Fruit fly (Drosophila melanogaster) whole organism, wandering third instar larva: ENCODE measurements around the gene CG33703.
A peak's percentile ranks its signal among the peaks of the same experiment; 100 is the strongest.

Experiments
- Abd-B ChIP-seq: fragments of >200 bp; optimal IDR thresholded peaks from 2 replicates; lab custom pipeline; 2017; ENCODE audit warnings: missing biosample characterization, missing genetic modification characterization
- CG9705 ChIP-seq: fragments of 200-800 bp; sonication (Bioruptor generic); optimal IDR thresholded peaks from 2 replicates; lab custom pipeline; 2018; ENCODE audit warnings: missing biosample characterization, mild to moderate bottlenecking, missing genetic modification characterization
- CrebA ChIP-seq: fragments of 200-800 bp; sonication (Bioruptor generic); optimal IDR thresholded peaks from 2 replicates; lab custom pipeline; 2016; ENCODE audit warnings: missing biosample characterization, mild to moderate bottlenecking, missing genetic modification characterization, borderline replicate concordance
- Dfd ChIP-seq: fragments of >200 bp; optimal IDR thresholded peaks from 2 replicates; lab custom pipeline; 2017; ENCODE audit warnings: missing biosample characterization, missing genetic modification characterization
- Dif ChIP-seq: fragments of 200-275, 200-300 bp; sonication (Bioruptor generic); optimal IDR thresholded peaks from 2 replicates; lab custom pipeline; 2018; ENCODE audit warnings: missing biosample characterization, missing genetic modification characterization; ENCODE audit not compliant: partially characterized antibody
- GATAd ChIP-seq: sonication (Bioruptor generic); optimal IDR thresholded peaks from 2 replicates; lab custom pipeline; 2016; ENCODE audit warnings: missing biosample characterization, missing genetic modification characterization
- HLH106 ChIP-seq: fragments of 200-800 bp; optimal IDR thresholded peaks from 3 replicates; lab custom pipeline; 2019; ENCODE audit warnings: missing biosample characterization, mild to moderate bottlenecking, missing genetic modification characterization, moderate library complexity
- Hnf4 ChIP-seq: fragments of 200-800 bp; sonication (Bioruptor generic); optimal IDR thresholded peaks from 2 replicates; lab custom pipeline; 2016; ENCODE audit warnings: missing biosample characterization, mild to moderate bottlenecking, missing genetic modification characterization
- Hr78 ChIP-seq: fragments of >200 bp; optimal IDR thresholded peaks from 2 replicates; lab custom pipeline; 2017; ENCODE audit warnings: missing biosample characterization, missing genetic modification characterization
- Hr83 ChIP-seq: fragments of 200-300 bp; sonication (Bioruptor generic); optimal IDR thresholded peaks from 2 replicates; lab custom pipeline; 2016; ENCODE audit warnings: missing biosample characterization, mild to moderate bottlenecking, missing genetic modification characterization, moderate library complexity; ENCODE audit not compliant: poor library complexity, severe bottlenecking
- Mio ChIP-seq: sonication (Bioruptor generic); optimal IDR thresholded peaks from 2 replicates; lab custom pipeline; 2016; ENCODE audit warnings: missing biosample characterization, missing genetic modification characterization
- N ChIP-seq: fragments of >200 bp; optimal IDR thresholded peaks from 2 replicates; lab custom pipeline; 2018; ENCODE audit warnings: missing biosample characterization, missing external identifiers, missing genetic modification characterization
- OdsH ChIP-seq: fragments of 200-800 bp; sonication (Bioruptor generic); optimal IDR thresholded peaks from 2 replicates; lab custom pipeline; 2016; ENCODE audit warnings: missing biosample characterization, mild to moderate bottlenecking, missing genetic modification characterization
- Rel ChIP-seq, 2 experiments: fragments of 200-800 bp; sonication (Bioruptor generic) in 1 of 2; optimal IDR thresholded peaks; 2 replicates in 1 of 2; 3 replicates in 1 of 2; lab custom pipeline; 2016 to 2019; ENCODE audit warnings: mild to moderate bottlenecking in 2 of 2, missing biosample characterization in 2 of 2, missing genetic modification characterization in 2 of 2, moderate library complexity in 1 of 2
- Vsx2 ChIP-seq: fragments of 200-300, 225-300 bp; sonication (Bioruptor generic); optimal IDR thresholded peaks from 2 replicates; lab custom pipeline; 2018; ENCODE audit warnings: missing biosample characterization, missing genetic modification characterization; ENCODE audit not compliant: partially characterized antibody
- br ChIP-seq: fragments of 200-800 bp; sonication (Bioruptor generic); optimal IDR thresholded peaks from 2 replicates; lab custom pipeline; 2016; ENCODE audit warnings: missing biosample characterization, missing genetic modification characterization
- brk ChIP-seq: fragments of 200-800 bp; sonication (Bioruptor generic); optimal IDR thresholded peaks from 2 replicates; lab custom pipeline; 2016; ENCODE audit warnings: missing biosample characterization, mild to moderate bottlenecking, missing genetic modification characterization
- dl ChIP-seq, 2 experiments: fragments of 175-275, 200-275 bp in 1 of 2; fragments of 200-275 bp in 1 of 2; sonication (Bioruptor generic); optimal IDR thresholded peaks; lab custom pipeline; 2018; ENCODE audit warnings: mild to moderate bottlenecking in 2 of 2, missing biosample characterization in 2 of 2, missing genetic modification characterization in 2 of 2, moderate library complexity in 2 of 2; ENCODE audit not compliant: partially characterized antibody in 2 of 2, insufficient read depth in 1 of 2
- dmrt93B ChIP-seq: fragments of 200-800 bp; sonication (Bioruptor generic); optimal IDR thresholded peaks from 2 replicates; lab custom pipeline; 2018; ENCODE audit warnings: missing biosample characterization, mild to moderate bottlenecking, missing genetic modification characterization
- dsf ChIP-seq: sonication (Bioruptor generic); optimal IDR thresholded peaks from 2 replicates; lab custom pipeline; 2016; ENCODE audit warnings: missing biosample characterization, missing genetic modification characterization, borderline replicate concordance
- ey ChIP-seq: fragments of 200-800 bp; sonication (Bioruptor generic); optimal IDR thresholded peaks from 2 replicates; lab custom pipeline; 2016; ENCODE audit warnings: missing biosample characterization, missing genetic modification characterization
- foxo ChIP-seq, 2 experiments: fragments of 200-800 bp; sonication (Bioruptor generic); optimal IDR thresholded peaks; 2 replicates in 1 of 2; 3 replicates in 1 of 2; lab custom pipeline; 2016 to 2017; ENCODE audit warnings: missing biosample characterization in 2 of 2, missing genetic modification characterization in 2 of 2
- fru ChIP-seq: fragments of 200-800 bp; sonication (Bioruptor generic); optimal IDR thresholded peaks from 3 replicates; lab custom pipeline; 2016; ENCODE audit warnings: missing biosample characterization, mild to moderate bottlenecking, missing genetic modification characterization
- h ChIP-seq: fragments of 200-800 bp; sonication (Bioruptor generic); optimal IDR thresholded peaks from 3 replicates; lab custom pipeline; 2016; ENCODE audit warnings: missing biosample characterization, mild to moderate bottlenecking, missing genetic modification characterization
- jim ChIP-seq: fragments of 175-275, 200-325 bp; sonication (Bioruptor generic); optimal IDR thresholded peaks from 2 replicates; lab custom pipeline; 2016; ENCODE audit warnings: missing biosample characterization, mild to moderate bottlenecking, missing genetic modification characterization
- lola ChIP-seq: fragments of >200 bp; optimal IDR thresholded peaks from 2 replicates; lab custom pipeline; 2017; ENCODE audit warnings: missing biosample characterization, missing genetic modification characterization
- pan ChIP-seq: fragments of >200 bp; optimal IDR thresholded peaks from 2 replicates; lab custom pipeline; 2017
- rgr ChIP-seq: fragments of 200-800 bp; sonication (Bioruptor generic); optimal IDR thresholded peaks from 3 replicates; lab custom pipeline; 2016; ENCODE audit warnings: missing biosample characterization, mild to moderate bottlenecking, missing genetic modification characterization
- sage ChIP-seq: fragments of 200-800 bp; sonication (Bioruptor generic); optimal IDR thresholded peaks from 2 replicates; lab custom pipeline; 2016; ENCODE audit warnings: missing biosample characterization, mild to moderate bottlenecking, missing genetic modification characterization
- sv ChIP-seq: fragments of 200-800 bp; sonication (Bioruptor generic); optimal IDR thresholded peaks from 3 replicates; lab custom pipeline; 2016; ENCODE audit warnings: missing biosample characterization, missing genetic modification characterization
- tai ChIP-seq: sonication (Bioruptor generic); optimal IDR thresholded peaks from 2 replicates; lab custom pipeline; 2016; ENCODE audit warnings: missing biosample characterization, missing genetic modification characterization
- usp ChIP-seq: fragments of >200 bp; optimal IDR thresholded peaks from 2 replicates; lab custom pipeline; 2017; ENCODE audit warnings: missing biosample characterization, missing genetic modification characterization
- woc ChIP-seq: sonication (Bioruptor generic); optimal IDR thresholded peaks from 2 replicates; lab custom pipeline; 2016; ENCODE audit warnings: missing biosample characterization, mild to moderate bottlenecking, missing genetic modification characterization

The CG33703 gene

DNA sequence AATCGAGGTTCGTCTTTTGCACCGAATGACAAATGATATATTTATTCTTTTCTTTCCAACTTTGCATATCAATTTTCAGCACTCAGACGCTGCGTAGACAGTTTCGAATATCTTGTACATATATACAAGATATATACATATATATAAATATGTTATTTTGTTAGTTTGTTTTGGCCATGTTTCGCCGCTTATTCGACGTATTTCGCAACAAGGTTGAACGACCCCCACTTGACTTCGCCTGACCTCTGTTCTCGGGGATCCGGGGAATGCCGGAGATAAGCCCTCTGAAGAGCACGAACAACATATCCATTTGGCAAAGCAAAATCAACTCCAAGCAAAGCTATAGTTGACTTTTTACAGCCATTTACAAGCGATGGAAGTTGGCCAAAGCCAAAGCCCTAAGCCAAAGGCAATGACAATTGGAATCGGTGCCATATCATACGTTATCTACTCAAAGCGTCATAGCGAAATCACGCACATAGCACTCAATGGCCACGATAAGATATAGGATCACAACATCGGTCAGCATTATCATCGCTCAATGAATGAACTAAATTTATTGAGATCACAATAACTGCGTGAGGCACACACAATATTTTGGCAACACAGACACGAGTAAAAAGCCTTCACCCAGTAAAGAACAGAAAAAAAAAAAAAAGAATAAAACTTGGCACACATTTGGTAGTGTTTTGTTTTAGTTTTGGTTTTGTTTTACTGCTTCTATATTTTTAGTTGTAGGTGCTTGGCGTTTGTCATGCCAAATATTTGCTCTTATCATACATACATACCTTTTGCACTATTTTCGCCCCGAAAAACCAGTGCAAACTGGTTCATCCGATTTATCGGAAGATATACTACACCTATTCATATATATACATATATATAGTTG lies 12.3 kb downstream of the CG33703 start:
- TF ChIP-seq Rel (GFP tag; optimal IDR thresholded peaks at IDR 0.05; lab: Kevin White, UChicago) = no peak
- TF ChIP-seq Rel (tag; optimal IDR thresholded peaks at IDR 0.05; lab: Kevin White, UChicago) = peak; percentile 80
- no peak for TF ChIP-seq sage (GFP tag; lab: Kevin White, UChicago)

- TF ChIP-seq Rel (GFP tag; optimal IDR thresholded peaks at IDR 0.05; lab: Kevin White, UChicago) = no peak
- TF ChIP-seq Rel (tag; optimal IDR thresholded peaks at IDR 0.05; lab: Kevin White, UChicago) = no peak
- no peak for TF ChIP-seq Hnf4 (GFP tag; lab: Kevin White, UChicago)
- no peak for TF ChIP-seq dl (GFP tag; optimal IDR thresholded peaks at IDR 0.05; lab: Kevin White, UChicago; ENCODE audit: insufficient read depth in 1 of 2, partially characterized antibody in 2 of 2)
- TF ChIP-seq sage (GFP tag; lab: Kevin White, UChicago) = no peak
- TF ChIP-seq foxo (GFP tag; optimal IDR thresholded peaks at IDR 0.05; lab: Kevin White, UChicago) = no peak
- no peak for TF ChIP-seq Dfd
- TF ChIP-seq Dif (GFP tag; lab: Kevin White, UChicago) = no peak
- no peak for TF ChIP-seq Hr78
- TF ChIP-seq fru = no peak
These were observed 14.4 kb downstream of the CG33703 start for dm6 chr3L:9497981-9498619.

dm6 chr3L:9497249-9497648 lies 15.2 kb downstream of the CG33703 start:
- TF ChIP-seq dmrt93B (GFP tag; lab: Kevin White, UChicago) (no peak), Hr83 (no peak), woc (GFP tag; lab: Kevin White, UChicago) (no peak), N (GFP tag; lab: Kevin White, UChicago) (no peak), CrebA (GFP tag; lab: Kevin White, UChicago) (no peak), h (GFP tag; lab: Kevin White, UChicago) (no peak), Abd-B (GFP tag; lab: Kevin White, UChicago) (no peak), Hnf4 (GFP tag; lab: Kevin White, UChicago) (no peak), usp (no peak), dsf (GFP tag; lab: Kevin White, UChicago) (no peak), sage (GFP tag; lab: Kevin White, UChicago) (no peak), sv (no peak), rgr (GFP tag; lab: Kevin White, UChicago) (no peak), ey (GFP tag; lab: Kevin White, UChicago) (no peak), OdsH (no peak), br (GFP tag; lab: Kevin White, UChicago) (no peak), brk (GFP tag; lab: Kevin White, UChicago) (no peak)

DNA sequence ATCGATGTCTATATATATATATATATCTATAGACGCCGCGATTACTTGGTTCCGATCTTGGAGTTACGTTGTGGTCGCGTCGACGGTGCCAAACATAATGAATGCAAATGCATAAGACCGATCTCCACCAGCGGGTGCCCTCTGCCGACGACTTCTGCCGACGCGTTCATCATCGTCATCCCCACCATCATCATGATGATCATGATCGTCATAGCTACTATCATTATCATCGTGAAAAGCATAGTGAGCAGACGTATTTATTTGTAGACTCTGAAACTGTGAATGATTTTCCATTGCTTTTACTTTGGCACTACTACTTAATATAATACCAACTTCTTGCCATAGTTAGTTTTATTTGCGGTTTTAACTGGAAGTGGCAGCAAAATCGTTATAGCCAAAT lies 20.3 kb downstream of the CG33703 start, which contains the start of gene CG32037:
Gene CG32037 (minus strand): TSS at position 101 of the 400 bp plus-strand sequence.
- TF ChIP-seq lola (GFP tag; lab: Kevin White, UChicago) (no peak), usp (no peak), pan (lab: Kevin White, UChicago) (no peak), GATAd (no peak), CG9705 (GFP tag; lab: Kevin White, UChicago) (no peak), Mio (GFP tag; lab: Kevin White, UChicago) (no peak), Rel (GFP tag; optimal IDR thresholded peaks at IDR 0.05; lab: Kevin White, UChicago) (no peak), Rel (tag; optimal IDR thresholded peaks at IDR 0.05; lab: Kevin White, UChicago) (no peak), sage (GFP tag; lab: Kevin White, UChicago) (no peak), Dfd (no peak), CrebA (GFP tag; lab: Kevin White, UChicago) (no peak), Hr78 (no peak), HLH106 (no peak), OdsH (no peak), jim (GFP tag; lab: Kevin White, UChicago) (no peak), brk (GFP tag; lab: Kevin White, UChicago) (no peak), Vsx2 (GFP tag; lab: Kevin White, UChicago) (no peak), N (GFP tag; lab: Kevin White, UChicago) (no peak), tai (no peak), Abd-B (GFP tag; lab: Kevin White, UChicago) (no peak)
